Worm (Caenorhabditis elegans): ENCODE results near the gene mcm-7.

DNA sequence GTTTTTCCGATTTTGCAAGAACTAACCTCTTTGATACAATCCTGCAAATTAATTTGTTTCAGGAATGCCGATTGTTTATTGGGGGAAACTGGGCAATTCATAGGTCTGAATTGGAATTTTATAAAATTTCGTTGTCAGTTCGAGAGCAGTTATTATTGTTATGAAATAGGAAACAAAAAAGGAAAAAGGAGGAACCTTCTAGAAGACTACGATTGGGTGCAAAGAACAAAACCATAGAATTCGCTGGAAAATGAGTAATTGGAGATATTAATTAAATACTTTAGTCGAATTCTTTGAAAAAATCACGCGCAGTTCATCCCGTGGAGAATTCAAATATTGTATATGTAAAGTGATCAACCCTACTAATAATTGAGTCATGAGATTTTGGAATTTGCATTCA lies 40.4 kb downstream of the mcm-7 start, which contains the start of gene F13A2.9:
- TF ChIP-seq D1046.2 (GFP tag; IDR thresholded peaks at IDR 0.05) (no peak), lin-29 (GFP tag; IDR thresholded peaks at IDR 0.05) (no peak), Y105C5A.15 (GFP tag; IDR thresholded peaks at IDR 0.05) (no peak), F26F4.8 (GFP tag; conservative IDR thresholded peaks at IDR 0.05) (no peak), dmd-6 (GFP tag; IDR thresholded peaks at IDR 0.05) (no peak), T26A8.4 (GFP tag; IDR thresholded peaks at IDR 0.05) (no peak), pqm-1 (tag; optimal IDR thresholded peaks at IDR 0.05) (no peak), unc-62 (GFP tag; optimal IDR thresholded peaks at IDR 0.05 in 1 of 2) (no peak), unc-62 (tag; optimal IDR thresholded peaks at IDR 0.05) (no peak), spr-1 (tag; optimal IDR thresholded peaks at IDR 0.05) (no peak), unc-130 (GFP tag; optimal IDR thresholded peaks at IDR 0.05) (no peak), skn-1 (tag; optimal IDR thresholded peaks at IDR 0.05) (no peak), nhr-102 (tag; optimal IDR thresholded peaks at IDR 0.05) (no peak), lin-13 (GFP tag; optimal IDR thresholded peaks at IDR 0.05) (no peak), mep-1 (tag; optimal IDR thresholded peaks at IDR 0.05) (no peak)
